Worm (Caenorhabditis elegans) whole organism, early embryonic: Measurements from ENCODE around the gene F55C9.6.

Experiments
- F13C5.2 ChIP-seq: sonication (generic microtip); optimal IDR thresholded peaks from 2 replicates; lab custom pipeline; 2017; ENCODE audit warnings: mild to moderate bottlenecking, missing genetic modification characterization, inconsistent platforms, missing compliant biosample characterization
- ama-1 ChIP-seq: fragments of 150-350 bp; optimal IDR thresholded peaks from 2 replicates; lab custom pipeline; 2014
- ceh-13 ChIP-seq: fragments of 200-800 bp; sonication (Bioruptor generic); optimal IDR thresholded peaks from 2 replicates; lab custom pipeline; 2018; ENCODE audit warnings: mild to moderate bottlenecking, missing genetic modification characterization, missing compliant biosample characterization
- ceh-36 ChIP-seq: sonication (generic microtip); optimal IDR thresholded peaks from 2 replicates; lab custom pipeline; 2016; ENCODE audit warnings: missing genetic modification characterization, inconsistent platforms, missing compliant biosample characterization
- flt-1 ChIP-seq: fragments of 200-800 bp; sonication (Bioruptor generic); IDR thresholded peaks from 2 replicates; pipeline ENCODE4 v1.3.6; 2022; ENCODE audit warnings: missing genetic modification characterization, missing compliant biosample characterization
- hnd-1 ChIP-seq: sonication (generic microtip); optimal IDR thresholded peaks from 2 replicates; lab custom pipeline; 2016; ENCODE audit warnings: missing genetic modification characterization, missing compliant biosample characterization
- tbx-11 ChIP-seq: fragments of 200-800 bp; sonication (Bioruptor generic); IDR thresholded peaks from 2 replicates; pipeline ENCODE4 v1.3.6; 2022; ENCODE audit warnings: missing genetic modification characterization, missing compliant biosample characterization

DNA sequence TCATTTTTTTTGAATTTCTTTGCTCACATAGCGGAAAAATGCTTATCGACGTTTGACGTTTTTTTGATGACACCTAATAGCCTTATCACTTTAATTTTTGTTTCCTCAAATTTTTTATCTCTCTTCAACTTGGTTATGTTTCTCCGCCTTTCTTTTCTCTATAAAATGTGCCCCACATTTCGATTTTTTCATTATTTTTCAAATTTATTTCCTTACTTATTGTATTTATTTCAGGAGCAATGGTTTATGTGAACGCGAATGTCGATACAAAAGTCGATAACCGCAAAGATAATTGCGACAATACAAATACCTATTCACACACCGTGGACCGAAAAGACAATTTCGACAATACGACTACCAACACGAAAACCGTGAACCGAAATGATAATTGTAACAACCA is 23.8 kb upstream of the F55C9.6 start, which contains the start of gene sdz-6:
- TF ChIP-seq ama-1 (no peak), hnd-1 (tag; lab: Kevin White, UChicago) (no peak), flt-1 (GFP tag; lab: Robert Waterston, UW) (no peak), F13C5.2 (no peak), ceh-13 (GFP tag; lab: Kevin White, UChicago) (no peak), tbx-11 (GFP tag; lab: Robert Waterston, UW) (no peak), ceh-36 (no peak)
